Worm (Caenorhabditis elegans) whole organism, L4/young adult: ENCODE data around the gene C42D4.3.

Experiments used
- dao-5 ChIP-seq: sonication (generic microtip); optimal IDR thresholded peaks from 2 replicates; lab custom pipeline; 2016; ENCODE audit warnings: missing genotype, missing genetic modification characterization, moderate library complexity, missing compliant biosample characterization
- him-1 ChIP-seq: sonication (generic microtip); optimal IDR thresholded peaks from 2 replicates; lab custom pipeline; 2016; ENCODE audit warnings: missing genotype, missing genetic modification reagents, missing genetic modification characterization, missing compliant biosample characterization

ce11 chrIV:7211313-7211712, 32.3 kb downstream of the C42D4.3 start:
- TF ChIP-seq him-1 (tag; lab: Kevin White, UChicago) (no peak), dao-5 (no peak)
